Fruit fly (Drosophila melanogaster) S2 (cell line): ENCODE results near the gene hng3.

Experiments used
- CG8478 ChIP-seq: fragments of >200 bp; optimal IDR thresholded peaks from 2 replicates; lab custom pipeline; 2018
- CTCF ChIP-seq, 2 experiments: fragments of >200 bp; optimal IDR thresholded peaks; 2 replicates each; lab custom pipeline; 2018

- TF ChIP-seq CG8478 (lab: Kevin White, UChicago) (no peak), CTCF (optimal IDR thresholded peaks at IDR 0.05; lab: Kevin White, UChicago) (no peak)
Measured at dm6 chr3L:743155-743554, 12.1 kb downstream of the hng3 start.
